Worm (Caenorhabditis elegans) whole organism, L1 larva: ENCODE data around the gene scl-3.
A peak's percentile ranks its signal among the peaks of the same experiment; 100 is the strongest.

ENCODE experiments used
- C04F5.9 ChIP-seq: sonication (generic microtip); optimal IDR thresholded peaks from 2 replicates; lab custom pipeline; 2016; ENCODE audit warnings: missing genetic modification characterization, missing compliant biosample characterization
- F16B12.6 ChIP-seq: fragments of 150-350 bp; optimal IDR thresholded peaks from 2 replicates; lab custom pipeline; 2014; ENCODE audit warnings: missing biosample characterization, missing genetic modification characterization
- Y116A8C.19 ChIP-seq: sonication (generic microtip); optimal IDR thresholded peaks from 2 replicates; lab custom pipeline; 2016; ENCODE audit warnings: missing compliant biosample characterization, missing genetic modification characterization, borderline replicate concordance
- aha-1 ChIP-seq: fragments of 150-350 bp; optimal IDR thresholded peaks from 2 replicates; lab custom pipeline; 2014; ENCODE audit warnings: missing biosample characterization, missing genetic modification characterization
- aly-2 ChIP-seq: fragments of 150-350 bp; optimal IDR thresholded peaks from 2 replicates; lab custom pipeline; 2014; ENCODE audit warnings: missing biosample characterization, missing genetic modification characterization
- blmp-1 ChIP-seq: fragments of 150-350 bp; optimal IDR thresholded peaks from 2 replicates; lab custom pipeline; 2014; ENCODE audit warnings: missing biosample characterization, missing genetic modification characterization
- ceh-63 ChIP-seq: fragments of 200-800 bp; sonication (Bioruptor generic); optimal IDR thresholded peaks from 2 replicates; lab custom pipeline; 2018; ENCODE audit warnings: mild to moderate bottlenecking, missing genetic modification characterization, missing compliant biosample characterization
- ceh-82 ChIP-seq, 3 experiments: fragments of 150-350 bp in 1 of 3; sonication (generic microtip) in 2 of 3; optimal IDR thresholded peaks; 2 replicates each; lab custom pipeline; 2014 to 2017; ENCODE audit warnings: missing biosample characterization in 3 of 3, missing genetic modification characterization in 3 of 3
- ceh-88 ChIP-seq: fragments of 200-800 bp; sonication (Bioruptor generic); IDR thresholded peaks from 2 replicates; pipeline ENCODE4 v1.3.6; 2022; ENCODE audit warnings: missing genetic modification characterization, missing compliant biosample characterization
- ces-1 ChIP-seq: fragments of 150-350 bp; optimal IDR thresholded peaks from 2 replicates; lab custom pipeline; 2014; ENCODE audit warnings: missing biosample characterization, missing genetic modification reagents, missing genetic modification characterization
- dpl-1 ChIP-seq, 3 experiments: fragments of 150-350 bp in 2 of 3; sonication (generic microtip) in 1 of 3; optimal IDR thresholded peaks; 2 replicates each; lab custom pipeline; 2014 to 2017; ENCODE audit warnings: missing biosample characterization in 3 of 3, missing genetic modification characterization in 3 of 3, missing genetic modification reagents in 3 of 3
- efl-1 ChIP-seq, 4 experiments: fragments of 150-350 bp; optimal IDR thresholded peaks in 3 of 4; peaks in 1 of 4; 1 replicate in 1 of 4; 2 replicates in 3 of 4; lab custom pipeline; 2014; ENCODE audit warnings: missing biosample characterization in 2 of 4, missing genetic modification characterization in 2 of 4, missing genetic modification reagents in 2 of 4
- efl-3 ChIP-seq: fragments of 200-800 bp; sonication (Bioruptor generic); optimal IDR thresholded peaks from 2 replicates; lab custom pipeline; 2018; ENCODE audit warnings: mild to moderate bottlenecking, missing genetic modification characterization, missing compliant biosample characterization
- egl-13 ChIP-seq: sonication (generic microtip); optimal IDR thresholded peaks from 2 replicates; lab custom pipeline; 2016; ENCODE audit warnings: missing genotype, missing genetic modification reagents, missing genetic modification characterization, missing compliant biosample characterization
- egl-27 ChIP-seq, 2 experiments: fragments of 150-350 bp in 1 of 2; sonication (generic microtip); optimal IDR thresholded peaks; 3 replicates each; lab custom pipeline; 2017 to 2018; ENCODE audit warnings: missing biosample characterization in 2 of 2, missing genetic modification characterization in 2 of 2, missing genetic modification reagents in 2 of 2
- fkh-4 ChIP-seq: sonication (generic microtip); optimal IDR thresholded peaks from 2 replicates; lab custom pipeline; 2016; ENCODE audit warnings: missing compliant biosample characterization, missing genetic modification characterization, borderline replicate concordance
- fkh-8 ChIP-seq: sonication (generic microtip); optimal IDR thresholded peaks from 2 replicates; lab custom pipeline; 2016; ENCODE audit warnings: mild to moderate bottlenecking, missing genetic modification characterization, missing compliant biosample characterization
- fos-1 ChIP-seq: fragments of 150-350 bp; optimal IDR thresholded peaks from 2 replicates; lab custom pipeline; 2014; ENCODE audit warnings: missing biosample characterization, missing genetic modification characterization
- hlh-17 ChIP-seq: fragments of 200-800 bp; sonication (Bioruptor generic); optimal IDR thresholded peaks from 2 replicates; lab custom pipeline; 2018; ENCODE audit warnings: missing genetic modification characterization, mild to moderate bottlenecking, missing compliant biosample characterization, moderate library complexity, borderline replicate concordance
- irx-1 ChIP-seq: sonication (generic microtip); optimal IDR thresholded peaks from 2 replicates; lab custom pipeline; 2016; ENCODE audit warnings: missing genetic modification characterization, missing compliant biosample characterization
- isw-1 ChIP-seq: fragments of 200-800 bp; sonication (Bioruptor generic); IDR thresholded peaks from 2 replicates; pipeline ENCODE4 v1.3.6; 2022; ENCODE audit warnings: missing genetic modification characterization, missing compliant biosample characterization
- lin-13 ChIP-seq: fragments of 150-350 bp; optimal IDR thresholded peaks from 2 replicates; lab custom pipeline; 2014; ENCODE audit warnings: missing biosample characterization, missing genetic modification reagents, missing genetic modification characterization
- lin-15B ChIP-seq: fragments of 150-350 bp; sonication (generic microtip); optimal IDR thresholded peaks from 3 replicates; lab custom pipeline; 2014; ENCODE audit warnings: missing biosample characterization, missing genetic modification characterization
- lin-35 ChIP-seq, 2 experiments: fragments of 150-350 bp; optimal IDR thresholded peaks; 2 replicates each; lab custom pipeline; 2014; ENCODE audit warnings: missing biosample characterization in 2 of 2, missing genetic modification characterization in 2 of 2, missing genetic modification reagents in 2 of 2
- lir-3 ChIP-seq: sonication (generic microtip); optimal IDR thresholded peaks from 2 replicates; lab custom pipeline; 2016; ENCODE audit warnings: mild to moderate bottlenecking, missing genetic modification characterization, moderate library complexity, missing compliant biosample characterization; ENCODE audit not compliant: poor library complexity
- lsy-2 ChIP-seq, 2 experiments: fragments of 150-350 bp; optimal IDR thresholded peaks; 2 replicates each; lab custom pipeline; 2014; ENCODE audit warnings: missing biosample characterization in 2 of 2, missing genetic modification characterization in 2 of 2
- mef-2 ChIP-seq: fragments of 150-350 bp; optimal IDR thresholded peaks from 2 replicates; lab custom pipeline; 2014; ENCODE audit warnings: missing biosample characterization, missing genetic modification characterization
- mep-1 ChIP-seq: fragments of 150-350 bp; optimal IDR thresholded peaks from 2 replicates; lab custom pipeline; 2014; ENCODE audit warnings: missing biosample characterization, missing genetic modification characterization
- nhr-11 ChIP-seq: fragments of 150-350 bp; optimal IDR thresholded peaks from 2 replicates; lab custom pipeline; 2014; ENCODE audit warnings: missing biosample characterization, missing genetic modification characterization
- nhr-19 ChIP-seq: fragments of 200-800 bp; sonication (Bioruptor generic); conservative IDR thresholded peaks from 2 replicates; pipeline ENCODE4 v1.3.6; 2022; ENCODE audit warnings: missing genetic modification characterization, missing compliant biosample characterization
- nhr-237 ChIP-seq: fragments of 150-350 bp; optimal IDR thresholded peaks from 2 replicates; lab custom pipeline; 2014; ENCODE audit warnings: missing biosample characterization, missing genetic modification characterization
- nhr-28 ChIP-seq: fragments of 150-350 bp; optimal IDR thresholded peaks from 2 replicates; lab custom pipeline; 2014; ENCODE audit warnings: missing biosample characterization, missing genetic modification characterization
- nhr-47 ChIP-seq: sonication (generic microtip); optimal IDR thresholded peaks from 2 replicates; lab custom pipeline; 2016; ENCODE audit warnings: mild to moderate bottlenecking, missing genetic modification characterization, moderate library complexity, missing compliant biosample characterization
- nhr-76 ChIP-seq: sonication (generic microtip); optimal IDR thresholded peaks from 2 replicates; lab custom pipeline; 2017; ENCODE audit warnings: missing biosample characterization, missing genetic modification characterization
- nhr-77 ChIP-seq: fragments of 150-350 bp; optimal IDR thresholded peaks from 2 replicates; lab custom pipeline; 2014; ENCODE audit warnings: missing biosample characterization, missing genetic modification characterization
- nhr-90 ChIP-seq: sonication (generic microtip); optimal IDR thresholded peaks from 2 replicates; lab custom pipeline; 2016; ENCODE audit warnings: mild to moderate bottlenecking, missing genetic modification characterization, missing compliant biosample characterization; ENCODE audit not compliant: poor library complexity
- pax-3 ChIP-seq: fragments of 200-800 bp; sonication (Bioruptor generic); optimal IDR thresholded peaks from 2 replicates; lab custom pipeline; 2018; ENCODE audit warnings: mild to moderate bottlenecking, missing genetic modification characterization, moderate library complexity, missing compliant biosample characterization
- rnt-1 ChIP-seq: sonication (generic microtip); optimal IDR thresholded peaks from 2 replicates; lab custom pipeline; 2016; ENCODE audit warnings: mild to moderate bottlenecking, missing genetic modification characterization, moderate library complexity, missing compliant biosample characterization
- skn-1 ChIP-seq: fragments of 150-350 bp; optimal IDR thresholded peaks from 2 replicates; lab custom pipeline; 2014; ENCODE audit warnings: missing biosample characterization, missing genetic modification characterization
- sox-4 ChIP-seq: sonication (generic microtip); optimal IDR thresholded peaks from 2 replicates; lab custom pipeline; 2016; ENCODE audit warnings: missing genetic modification characterization, missing compliant biosample characterization
- swsn-7 ChIP-seq: sonication (generic microtip); optimal IDR thresholded peaks from 2 replicates; lab custom pipeline; 2016; ENCODE audit warnings: missing genetic modification characterization, missing compliant biosample characterization
- tbx-2 ChIP-seq: sonication (generic microtip); optimal IDR thresholded peaks from 2 replicates; lab custom pipeline; 2016; ENCODE audit warnings: missing genetic modification characterization, missing compliant biosample characterization
- unc-30 ChIP-seq: sonication (generic microtip); optimal IDR thresholded peaks from 2 replicates; lab custom pipeline; 2017; ENCODE audit warnings: missing biosample characterization, missing genetic modification characterization
- vab-15 ChIP-seq: sonication (generic microtip); optimal IDR thresholded peaks from 2 replicates; lab custom pipeline; 2017; ENCODE audit warnings: missing genotype, mild to moderate bottlenecking, missing genetic modification characterization, missing compliant biosample characterization
- xbp-1 ChIP-seq: sonication (generic microtip); optimal IDR thresholded peaks from 2 replicates; lab custom pipeline; 2016; ENCODE audit warnings: missing genetic modification characterization, missing compliant biosample characterization
- zip-4 ChIP-seq: fragments of 200-800 bp; sonication (Bioruptor generic); optimal IDR thresholded peaks from 2 replicates; lab custom pipeline; 2018; ENCODE audit warnings: mild to moderate bottlenecking, missing genetic modification characterization, moderate library complexity, missing compliant biosample characterization
- ztf-4 ChIP-seq: fragments of 150-350 bp; optimal IDR thresholded peaks from 2 replicates; lab custom pipeline; 2014; ENCODE audit warnings: missing biosample characterization, missing genetic modification characterization

Gene scl-3

ce11 chrIV:13095462-13095861 is 36.1 kb downstream of the scl-3 start, which contains the start of gene rfc-3:
rfc-3 (plus strand) TSS chrIV:13095762.
- TF ChIP-seq ces-1 (GFP tag; lab: Kevin White, UChicago), result no peak
- TF ChIP-seq efl-1 (optimal IDR thresholded peaks at IDR 0.05; lab: Kevin White, UChicago), result no peak
- peak in 1 of 2 experiments; percentile 57 for TF ChIP-seq efl-1 (GFP tag; optimal IDR thresholded peaks at IDR 0.05 in 1 of 2; lab: Kevin White, UChicago)
- TF ChIP-seq fkh-8 (tag; lab: Kevin White, UChicago), result no peak

ce11 chrIV:13096778-13097177 is 37.4 kb downstream of the scl-3 start:
- TF ChIP-seq aly-2 (tag; lab: Kevin White, UChicago) (peak; percentile 13), hlh-17 (GFP tag; lab: Kevin White, UChicago) (no peak)

ce11 chrIV:13098652-13099051 is 39.3 kb downstream of the scl-3 start, which contains the start of the genes dli-1, tin-9.2 and exos-4.1:
dli-1 (minus strand) TSS chrIV:13098792.
tin-9.2 (plus strand) TSS chrIV:13098995.
exos-4.1 (plus strand) TSS chrIV:13098999.
- TF ChIP-seq hlh-17 (GFP tag; lab: Kevin White, UChicago), result no peak
- TF ChIP-seq rnt-1, result peak; percentile 69
- TF ChIP-seq C04F5.9 (tag; lab: Kevin White, UChicago), result peak; percentile 50
- peak; percentile 86 for TF ChIP-seq skn-1 (tag; lab: Kevin White, UChicago)
- peak; percentile 62 for TF ChIP-seq lin-15B (tag; lab: Kevin White, UChicago)
- TF ChIP-seq ztf-4, result no peak
- peak; percentile 95 for TF ChIP-seq mep-1
- TF ChIP-seq nhr-76, result no peak
- TF ChIP-seq isw-1 (GFP tag; lab: Robert Waterston, UW), result peak; percentile 79
- peak; percentile 17 for TF ChIP-seq nhr-77
- TF ChIP-seq aha-1 (tag; lab: Kevin White, UChicago), result no peak
- peak; percentile 80 to 82 for TF ChIP-seq lin-35 (GFP tag; optimal IDR thresholded peaks at IDR 0.05; lab: Kevin White, UChicago)
- TF ChIP-seq egl-13 (tag; lab: Kevin White, UChicago), result peak; percentile 49
- TF ChIP-seq lsy-2 (tag; optimal IDR thresholded peaks at IDR 0.05; lab: Kevin White, UChicago), result peak; percentile 89 to 90
- peak; percentile 41 to 62 (median 62) for TF ChIP-seq ceh-82 (tag; optimal IDR thresholded peaks at IDR 0.05; lab: Kevin White, UChicago)
- peak; percentile 74 for TF ChIP-seq swsn-7 (tag; lab: Kevin White, UChicago)
- peak; percentile 33 for TF ChIP-seq fos-1 (tag; lab: Kevin White, UChicago)
- peak; percentile 51 for TF ChIP-seq irx-1
- peak; percentile 82 to 84 for TF ChIP-seq efl-1 (optimal IDR thresholded peaks at IDR 0.05; lab: Kevin White, UChicago)
- peak; percentile 82 to 97 for TF ChIP-seq efl-1 (GFP tag; optimal IDR thresholded peaks at IDR 0.05 in 1 of 2; lab: Kevin White, UChicago)
- no peak for TF ChIP-seq aly-2 (tag; lab: Kevin White, UChicago)
- no peak for TF ChIP-seq unc-30 (tag; lab: Kevin White, UChicago)
- peak; percentile 81 for TF ChIP-seq tbx-2
- TF ChIP-seq ceh-63 (GFP tag; lab: Kevin White, UChicago), result no peak
- TF ChIP-seq blmp-1 (tag; lab: Kevin White, UChicago), result peak; percentile 62
- TF ChIP-seq vab-15 (tag; lab: Kevin White, UChicago), result no peak
- no peak for TF ChIP-seq pax-3 (tag; lab: Kevin White, UChicago)
- no peak for TF ChIP-seq Y116A8C.19 (tag; lab: Kevin White, UChicago)
- TF ChIP-seq dpl-1 (GFP tag; optimal IDR thresholded peaks at IDR 0.05; lab: Kevin White, UChicago), result peak; percentile 73 to 84 (median 79)
- no peak for TF ChIP-seq mef-2 (tag; lab: Kevin White, UChicago)
- no peak for TF ChIP-seq ceh-88
- no peak for TF ChIP-seq nhr-28 (tag; lab: Kevin White, UChicago)
- TF ChIP-seq nhr-47 (tag; lab: Kevin White, UChicago), result peak; percentile 85
- TF ChIP-seq xbp-1 (tag; lab: Kevin White, UChicago), result peak; percentile 78
- TF ChIP-seq lin-13, result peak; percentile 25
- TF ChIP-seq zip-4 (GFP tag; lab: Kevin White, UChicago), result peak; percentile 18
- TF ChIP-seq fkh-8 (tag; lab: Kevin White, UChicago), result peak; percentile 50
- peak; percentile 63 for TF ChIP-seq nhr-90 (tag; lab: Kevin White, UChicago)
- TF ChIP-seq lir-3 (tag; lab: Kevin White, UChicago), result peak; percentile 46
- TF ChIP-seq efl-3, result no peak
- peak; percentile 94 for TF ChIP-seq F16B12.6 (tag; lab: Kevin White, UChicago)
- TF ChIP-seq nhr-237 (tag; lab: Kevin White, UChicago), result no peak
- TF ChIP-seq nhr-19 (GFP tag; lab: Robert Waterston, UW), result peak; percentile 76
- TF ChIP-seq nhr-11 (tag; lab: Kevin White, UChicago), result peak; percentile 33
- TF ChIP-seq egl-27 (tag; optimal IDR thresholded peaks at IDR 0.05; lab: Kevin White, UChicago), result no peak
- no peak for TF ChIP-seq fkh-4 (tag; lab: Kevin White, UChicago)
- TF ChIP-seq sox-4 (tag; lab: Kevin White, UChicago), result no peak
